Fruit fly (Drosophila melanogaster) whole organism, embryonic: ENCODE data around the gene CG6830.

Source experiments
- Atf6 ChIP-seq: fragments of 200-800 bp; sonication (Bioruptor generic); IDR thresholded peaks from 2 replicates; pipeline ENCODE4 v1.3.6; 2022; ENCODE audit warnings: missing biosample characterization, missing genetic modification characterization
- Bteb2 ChIP-seq: fragments of 200-800 bp; sonication (Bioruptor generic); optimal IDR thresholded peaks from 2 replicates; lab custom pipeline; 2016; ENCODE audit warnings: missing biosample characterization, missing genetic modification characterization
- CG10543 ChIP-seq: fragments of 200-800 bp; sonication (Bioruptor generic); optimal IDR thresholded peaks from 3 replicates; lab custom pipeline; 2017; ENCODE audit warnings: missing biosample characterization, mild to moderate bottlenecking, missing genetic modification characterization, moderate library complexity
- CG10654 ChIP-seq: fragments of 200-800 bp; sonication (Bioruptor generic); optimal IDR thresholded peaks from 2 replicates; lab custom pipeline; 2016; ENCODE audit warnings: missing biosample characterization, missing genetic modification characterization
- CG11560 ChIP-seq: fragments of 200-800 bp; sonication (Bioruptor generic); IDR thresholded peaks from 3 replicates; pipeline ENCODE4 v1.3.6; 2022; ENCODE audit warnings: missing biosample characterization, missing genetic modification characterization
- CG13287 ChIP-seq: fragments of 200-800 bp; sonication (Bioruptor generic); IDR thresholded peaks from 2 replicates; pipeline ENCODE4 v1.3.6; 2022; ENCODE audit warnings: missing biosample characterization, missing genetic modification characterization; ENCODE audit not compliant: partially characterized antibody
- CG13296 ChIP-seq: fragments of 200-800 bp; sonication (Bioruptor generic); optimal IDR thresholded peaks from 3 replicates; lab custom pipeline; 2018; ENCODE audit warnings: missing biosample characterization, mild to moderate bottlenecking, missing genetic modification characterization
- CG13624 ChIP-seq: fragments of 200-800 bp; sonication (Bioruptor generic); optimal IDR thresholded peaks from 2 replicates; lab custom pipeline; 2016; ENCODE audit warnings: missing biosample characterization, missing genetic modification characterization
- CG14965 ChIP-seq: fragments of 200-800 bp; sonication (Bioruptor generic); optimal IDR thresholded peaks from 2 replicates; lab custom pipeline; 2016; ENCODE audit warnings: missing biosample characterization, missing genetic modification characterization, borderline replicate concordance
- CG16813 ChIP-seq: fragments of 200-800 bp; sonication (Bioruptor generic); IDR thresholded peaks from 3 replicates; pipeline ENCODE4 v1.3.6; 2022; ENCODE audit warnings: missing biosample characterization, missing genetic modification characterization; ENCODE audit not compliant: partially characterized antibody
- CG18476 ChIP-seq: fragments of 200-800 bp; sonication (Bioruptor generic); optimal IDR thresholded peaks from 2 replicates; lab custom pipeline; 2016; ENCODE audit warnings: missing biosample characterization, mild to moderate bottlenecking, missing genetic modification characterization
- CG18764 ChIP-seq: fragments of 200-800 bp; sonication (Bioruptor generic); optimal IDR thresholded peaks from 3 replicates; lab custom pipeline; 2016; ENCODE audit warnings: missing biosample characterization, missing genetic modification characterization
- CG3065 ChIP-seq: fragments of 200-800 bp; sonication (Bioruptor generic); optimal IDR thresholded peaks from 2 replicates; lab custom pipeline; 2016; ENCODE audit warnings: missing biosample characterization, missing genetic modification characterization
- CG31441 ChIP-seq: fragments of 200-800 bp; sonication (Bioruptor generic); IDR thresholded peaks from 2 replicates; pipeline ENCODE4 v1.3.6; 2022; ENCODE audit warnings: missing biosample characterization, missing genetic modification characterization
- CG33213 ChIP-seq: fragments of 200-800 bp; sonication (Bioruptor generic); optimal IDR thresholded peaks from 3 replicates; lab custom pipeline; 2016; ENCODE audit warnings: missing biosample characterization, missing genetic modification characterization
- CG5180 ChIP-seq: fragments of 200-800 bp; sonication (Bioruptor generic); optimal IDR thresholded peaks from 3 replicates; lab custom pipeline; 2017; ENCODE audit warnings: missing biosample characterization, missing genetic modification characterization, mild to moderate bottlenecking, moderate library complexity, missing genetic modification reagents
- CG6175 ChIP-seq: fragments of 200-800 bp; sonication (Bioruptor generic); IDR thresholded peaks from 3 replicates; pipeline ENCODE4 v1.3.6; 2022; ENCODE audit warnings: missing biosample characterization, missing genetic modification characterization
- CG6272 ChIP-seq: fragments of 200-800 bp; sonication (Bioruptor generic); IDR thresholded peaks from 2 replicates; pipeline ENCODE4 v1.3.6; 2022; ENCODE audit warnings: missing biosample characterization, missing genetic modification characterization
- CG9817 ChIP-seq: fragments of 200-800 bp; sonication (Bioruptor generic); optimal IDR thresholded peaks from 2 replicates; lab custom pipeline; 2018; ENCODE audit warnings: missing biosample characterization, mild to moderate bottlenecking, missing genetic modification characterization, moderate library complexity
- CkIIα-i1 ChIP-seq: fragments of 200-800 bp; sonication (Bioruptor generic); IDR thresholded peaks from 2 replicates; pipeline ENCODE4 v1.3.6; 2022; ENCODE audit warnings: missing biosample characterization, missing genetic modification characterization
- CrebB ChIP-seq: fragments of 200-800 bp; sonication (Bioruptor generic); optimal IDR thresholded peaks from 3 replicates; lab custom pipeline; 2018; ENCODE audit warnings: missing biosample characterization, mild to moderate bottlenecking, missing genetic modification characterization
- Deaf1 ChIP-seq: fragments of 200-800 bp; optimal IDR thresholded peaks from 3 replicates; lab custom pipeline; 2019; ENCODE audit warnings: missing biosample characterization, mild to moderate bottlenecking, missing genetic modification characterization, moderate library complexity
- E2f1 ChIP-seq: fragments of 200-800 bp; sonication (Bioruptor generic); IDR thresholded peaks from 2 replicates; pipeline ENCODE4 v1.3.6; 2022; ENCODE audit warnings: missing biosample characterization, missing genetic modification characterization
- Fer1 ChIP-seq: fragments of 200-800 bp; sonication (Bioruptor generic); optimal IDR thresholded peaks from 2 replicates; lab custom pipeline; 2017; ENCODE audit warnings: missing biosample characterization, mild to moderate bottlenecking, missing genetic modification characterization
- Jarid2 ChIP-seq: fragments of 200-800 bp; sonication (Bioruptor generic); optimal IDR thresholded peaks from 3 replicates; lab custom pipeline; 2017; ENCODE audit warnings: mild to moderate bottlenecking, missing biosample characterization, missing genetic modification reagents, missing genetic modification characterization
- Oaz ChIP-seq: fragments of 200-800 bp; sonication (Bioruptor generic); IDR thresholded peaks from 2 replicates; pipeline ENCODE4 v1.3.6; 2022; ENCODE audit warnings: missing biosample characterization, missing genetic modification characterization
- Taf1 ChIP-seq: fragments of 200-800 bp; sonication (Bioruptor generic); IDR thresholded peaks from 2 replicates; pipeline ENCODE4 v1.3.6; 2022; ENCODE audit warnings: missing biosample characterization, missing genetic modification characterization
- bab2 ChIP-seq: fragments of 200-800 bp; sonication (Bioruptor generic); optimal IDR thresholded peaks from 2 replicates; lab custom pipeline; 2016; ENCODE audit warnings: missing biosample characterization, missing genetic modification characterization
- caup ChIP-seq: fragments of 200-800 bp; sonication (Bioruptor generic); optimal IDR thresholded peaks from 3 replicates; lab custom pipeline; 2017; ENCODE audit warnings: missing biosample characterization, mild to moderate bottlenecking, missing genetic modification characterization, moderate library complexity; ENCODE audit not compliant: severe bottlenecking
- cwo ChIP-seq: fragments of 200-800 bp; sonication (Bioruptor generic); optimal IDR thresholded peaks from 3 replicates; lab custom pipeline; 2017; ENCODE audit warnings: missing biosample characterization, missing genetic modification characterization, mild to moderate bottlenecking, moderate library complexity, missing genetic modification reagents
- hbn ChIP-seq: fragments of 200-800 bp; sonication (Bioruptor generic); IDR thresholded peaks from 2 replicates; pipeline ENCODE4 v1.3.6; 2022; ENCODE audit warnings: missing biosample characterization, missing genetic modification characterization; ENCODE audit not compliant: partially characterized antibody
- ken ChIP-seq: fragments of 200-800 bp; sonication (Bioruptor generic); IDR thresholded peaks from 3 replicates; pipeline ENCODE4 v1.3.6; 2022; ENCODE audit warnings: missing biosample characterization, missing genetic modification characterization
- mirr ChIP-seq: fragments of 200-800 bp; sonication (Bioruptor generic); optimal IDR thresholded peaks from 3 replicates; lab custom pipeline; 2018; ENCODE audit warnings: missing biosample characterization, mild to moderate bottlenecking, missing genetic modification characterization
- scrt ChIP-seq: fragments of 200-800 bp; sonication (Bioruptor generic); optimal IDR thresholded peaks from 2 replicates; lab custom pipeline; 2018; ENCODE audit warnings: missing biosample characterization, mild to moderate bottlenecking, missing genetic modification characterization, moderate library complexity
- sens ChIP-seq: fragments of 200-800 bp; sonication (Bioruptor generic); peaks from one replicate; lab custom pipeline; 2016; ENCODE audit warnings: missing biosample characterization, missing genetic modification characterization
- so ChIP-seq: fragments of 200-800 bp; sonication (Bioruptor generic); IDR thresholded peaks from 3 replicates; pipeline ENCODE4 v1.3.6; 2022; ENCODE audit warnings: missing biosample characterization, missing genetic modification characterization
- sug ChIP-seq: fragments of 200-800 bp; optimal IDR thresholded peaks from 2 replicates; lab custom pipeline; 2019; ENCODE audit warnings: missing biosample characterization, mild to moderate bottlenecking, missing genetic modification characterization, moderate library complexity
- ttk ChIP-seq: fragments of 200-800 bp; sonication (Bioruptor generic); IDR thresholded peaks from 2 replicates; pipeline ENCODE4 v2.1.2; 2022; ENCODE audit warnings: missing biosample characterization, missing genetic modification characterization
- usp ChIP-seq: fragments of >200 bp; optimal IDR thresholded peaks from 2 replicates; lab custom pipeline; 2017; ENCODE audit warnings: missing biosample characterization, missing genetic modification characterization

The CG6830 gene

DNA sequence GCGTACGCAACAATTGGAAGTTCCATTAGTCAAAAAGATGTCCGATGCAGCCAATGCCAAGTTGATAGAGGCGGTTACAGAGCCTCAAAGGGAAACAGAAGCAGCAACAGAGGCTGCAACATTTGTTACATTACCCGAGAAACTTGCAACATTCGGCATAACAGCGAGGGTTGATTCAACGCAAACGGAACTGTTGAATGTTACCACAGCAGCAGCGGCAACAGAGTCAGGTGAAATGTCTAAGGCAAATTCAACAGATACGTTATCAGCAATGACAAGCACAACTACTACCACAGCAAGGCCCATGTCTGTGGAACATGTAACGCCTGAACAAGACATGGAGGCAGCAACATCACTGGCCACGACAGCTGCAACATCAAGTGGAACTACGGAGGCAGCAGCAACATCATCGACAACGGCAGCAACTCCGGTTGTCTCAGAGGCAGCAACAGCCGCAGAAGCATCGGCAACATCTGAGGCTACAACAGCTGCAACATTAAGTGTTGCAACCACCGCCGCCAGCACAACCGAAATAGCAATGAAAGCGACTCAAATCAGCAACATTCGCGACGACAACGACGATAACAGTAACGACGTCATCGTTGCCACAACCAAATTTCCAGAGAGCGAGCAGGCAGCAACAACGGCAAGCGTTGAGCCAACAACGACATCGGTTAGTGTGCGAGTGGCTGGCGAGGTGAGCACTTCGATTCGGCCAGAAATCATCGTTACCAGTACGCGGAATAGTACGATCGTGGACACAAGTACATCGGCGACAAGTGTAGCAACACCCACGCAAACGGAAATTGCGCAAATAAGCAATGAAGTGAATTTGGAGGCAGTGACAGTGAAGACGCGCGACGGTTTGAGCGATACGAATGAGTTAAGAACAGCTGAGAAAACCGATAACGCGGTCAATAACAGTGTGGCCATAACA is 14.9 kb downstream of the CG6830 start (continued):
- no peak for TF ChIP-seq CG14965 (GFP tag; lab: Kevin White, UChicago)
- TF ChIP-seq Jarid2 (GFP tag; lab: Kevin White, UChicago), result peak; percentile 55
- no peak for TF ChIP-seq CG13624 (GFP tag; lab: Kevin White, UChicago)
- 0 out of 2 replicates have a peak, but pooled peaks have one; percentile 14 for TF ChIP-seq Atf6 (GFP tag; lab: Robert Waterston, UW)
- peak; percentile 12 for TF ChIP-seq caup
- peak; percentile 13 for TF ChIP-seq Fer1 (GFP tag; lab: Kevin White, UChicago)
- peak; percentile 99 for TF ChIP-seq CG18476 (GFP tag; lab: Kevin White, UChicago)
- TF ChIP-seq Taf1, result no peak
- TF ChIP-seq CG33213 (GFP tag; lab: Kevin White, UChicago), result no peak
- TF ChIP-seq CG9817 (tag; lab: Kevin White, UChicago), result no peak
- TF ChIP-seq CG5180 (GFP tag; lab: Kevin White, UChicago), result peak; percentile 77
- TF ChIP-seq Bteb2 (GFP tag; lab: Kevin White, UChicago), result no peak
- 0 out of 2 replicates have a peak, but pooled peaks have one; percentile 15 for TF ChIP-seq CG13287 (GFP tag; lab: Robert Waterston, UW)
- peak; percentile 23 for TF ChIP-seq CG10543 (GFP tag; lab: Kevin White, UChicago)
- peak; percentile 6 for TF ChIP-seq cwo (GFP tag; lab: Kevin White, UChicago)
- TF ChIP-seq CkIIα-i1, result no peak
- TF ChIP-seq CrebB (tag; lab: Kevin White, UChicago), result peak; percentile 17
- TF ChIP-seq Oaz (GFP tag; lab: Robert Waterston, UW), result no peak
- peak; percentile 0 for TF ChIP-seq CG13296
- no peak for TF ChIP-seq ttk
- no peak for TF ChIP-seq CG10654 (GFP tag; lab: Kevin White, UChicago)
- TF ChIP-seq ken (GFP tag; lab: Robert Waterston, UW), result no peak
- no peak for TF ChIP-seq sens
- peak; percentile 36 for TF ChIP-seq sug
- TF ChIP-seq CG6175 (GFP tag; lab: Robert Waterston, UW), result peak; percentile 71
- TF ChIP-seq mirr (GFP tag; lab: Kevin White, UChicago), result peak; percentile 52
- no peak for TF ChIP-seq so (GFP tag; lab: Robert Waterston, UW)
- TF ChIP-seq bab2 (GFP tag; lab: Kevin White, UChicago), result no peak
- TF ChIP-seq CG18764 (GFP tag; lab: Kevin White, UChicago), result no peak
- TF ChIP-seq CG16813 (GFP tag; lab: Robert Waterston, UW), result 0 out of 3 replicates have a peak, but pooled peaks have one; percentile 10
- TF ChIP-seq CG11560 (tag; lab: Robert Waterston, UW), result no peak
- TF ChIP-seq Deaf1 (tag; lab: Kevin White, UChicago), result peak; percentile 83
- TF ChIP-seq E2f1 (GFP tag; lab: Robert Waterston, UW), result no peak
- no peak for TF ChIP-seq hbn
- no peak for TF ChIP-seq CG3065 (GFP tag; lab: Kevin White, UChicago)
- TF ChIP-seq CG6272 (GFP tag; lab: Robert Waterston, UW), result no peak
- no peak for TF ChIP-seq scrt (GFP tag; lab: Kevin White, UChicago)
- TF ChIP-seq usp (GFP tag; lab: Kevin White, UChicago), result no peak
- no peak for TF ChIP-seq CG31441 (GFP tag; lab: Robert Waterston, UW)
